Worm (Caenorhabditis elegans) whole organism, young adult: ENCODE data around the gene C29F9.8.

ENCODE experiments used
- T07F8.4 ChIP-seq: sonication (generic microtip); optimal IDR thresholded peaks from 2 replicates; lab custom pipeline; 2016; ENCODE audit warnings: mild to moderate bottlenecking, missing genetic modification characterization, moderate library complexity, missing compliant biosample characterization
- Y53G8AR.9 ChIP-seq: fragments of 200-800 bp; sonication (Bioruptor generic); conservative IDR thresholded peaks from 2 replicates; pipeline ENCODE4 v1.3.6; 2022; ENCODE audit warnings: missing genetic modification reagents, missing genetic modification characterization, missing compliant biosample characterization
- ama-1 ChIP-seq, 3 experiments: fragments of 150-350 bp in 1 of 3; sonication (generic microtip) in 2 of 3; optimal IDR thresholded peaks; 2 replicates each; lab custom pipeline; 2014 to 2018; ENCODE audit warnings: missing biosample characterization in 2 of 3, missing genetic modification characterization in 2 of 3, missing genetic modification reagents in 2 of 3
- die-1 ChIP-seq: sonication (generic microtip); optimal IDR thresholded peaks from 2 replicates; lab custom pipeline; 2016; ENCODE audit warnings: missing genotype, mild to moderate bottlenecking, missing genetic modification characterization, missing compliant biosample characterization
- efl-1 ChIP-seq: fragments of 150-350 bp; optimal IDR thresholded peaks from 2 replicates; lab custom pipeline; 2014; ENCODE audit warnings: missing biosample characterization, missing genetic modification reagents, missing genetic modification characterization
- ets-4 ChIP-seq: fragments of 200-800 bp; sonication (Bioruptor generic); optimal IDR thresholded peaks from 2 replicates; lab custom pipeline; 2018; ENCODE audit warnings: mild to moderate bottlenecking, missing genetic modification characterization, missing compliant biosample characterization
- hlh-26 ChIP-seq: fragments of 200-800 bp; sonication (Bioruptor generic); conservative IDR thresholded peaks from 2 replicates; pipeline ENCODE4 v1.3.6; 2022; ENCODE audit warnings: missing genetic modification reagents, missing genetic modification characterization, missing compliant biosample characterization
- lsl-1 ChIP-seq: fragments of 200-800 bp; sonication (Bioruptor generic); optimal IDR thresholded peaks from 2 replicates; lab custom pipeline; 2018; ENCODE audit warnings: mild to moderate bottlenecking, missing genetic modification characterization, moderate library complexity, missing compliant biosample characterization
- nfyb-1 ChIP-seq: fragments of 200-800 bp; sonication (Bioruptor generic); IDR thresholded peaks from 2 replicates; pipeline ENCODE4 v1.3.6; 2022; ENCODE audit warnings: missing genetic modification reagents, missing genetic modification characterization, missing compliant biosample characterization
- rpc-1 ChIP-seq, 2 experiments: fragments of 150-350 bp in 1 of 2; sonication (generic microtip) in 1 of 2; optimal IDR thresholded peaks; 2 replicates each; lab custom pipeline; 2014 to 2018; ENCODE audit warnings: missing biosample characterization in 1 of 2, missing genetic modification characterization in 1 of 2, missing genetic modification reagents in 1 of 2, missing genotype in 1 of 2
- tbx-9 ChIP-seq: sonication (generic microtip); optimal IDR thresholded peaks from 2 replicates; lab custom pipeline; 2016; ENCODE audit warnings: borderline replicate concordance, missing genetic modification characterization, inconsistent platforms, missing compliant biosample characterization
- zfh-2 ChIP-seq: fragments of 200-800 bp; sonication (Bioruptor generic); conservative IDR thresholded peaks from 2 replicates; pipeline ENCODE4 v1.3.6; 2022; ENCODE audit warnings: missing genetic modification reagents, missing genetic modification characterization, missing compliant biosample characterization

DNA sequence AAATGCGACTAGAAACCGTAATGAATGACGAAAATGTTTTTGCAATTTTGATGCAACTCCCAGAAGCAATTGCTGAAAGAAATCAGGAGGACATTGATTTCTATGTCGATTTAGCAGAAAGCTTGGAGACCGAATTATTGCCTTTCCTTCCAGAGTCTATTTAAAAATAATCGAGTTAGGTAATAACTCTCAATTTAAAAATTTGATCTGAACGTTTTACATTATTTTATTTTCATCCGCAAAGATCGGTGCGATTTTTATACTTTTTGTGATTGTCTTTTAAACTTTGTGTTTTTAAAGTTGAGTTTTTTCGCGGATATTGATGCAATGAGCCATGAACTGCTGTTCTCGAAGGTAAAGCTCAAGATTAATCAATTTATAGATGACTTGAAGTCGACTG, 27.6 kb upstream of the C29F9.8 start, which contains the start of gene pals-23:
- TF ChIP-seq die-1 (no peak), rpc-1 (optimal IDR thresholded peaks at IDR 0.05; lab: Kevin White, UChicago) (no peak), rpc-1 (tag; optimal IDR thresholded peaks at IDR 0.05; lab: Kevin White, UChicago) (no peak), Y53G8AR.9 (no peak), lsl-1 (no peak), ama-1 (optimal IDR thresholded peaks at IDR 0.05; lab: Kevin White, UChicago) (no peak), ama-1 (GFP tag; optimal IDR thresholded peaks at IDR 0.05; lab: Kevin White, UChicago) (no peak), ets-4 (GFP tag; lab: Kevin White, UChicago) (no peak), zfh-2 (GFP tag; lab: Robert Waterston, UW) (no peak), efl-1 (no peak), hlh-26 (no peak), nfyb-1 (no peak), tbx-9 (no peak), T07F8.4 (tag; lab: Kevin White, UChicago) (no peak)
